Worm (Caenorhabditis elegans) whole organism, young adult: ENCODE measurements around the gene unc-79.

Source experiments
- B0035.1 ChIP-seq: sonication (generic microtip); optimal IDR thresholded peaks from 2 replicates; lab custom pipeline; 2016; ENCODE audit warnings: missing genetic modification characterization, mild to moderate bottlenecking, missing compliant biosample characterization, missing genotype, missing genetic modification reagents
- F22D6.2 ChIP-seq: sonication (generic microtip); optimal IDR thresholded peaks from 2 replicates; lab custom pipeline; 2016; ENCODE audit warnings: mild to moderate bottlenecking, missing genetic modification characterization, missing compliant biosample characterization
- F23B12.7 ChIP-seq: sonication (generic microtip); optimal IDR thresholded peaks from 2 replicates; lab custom pipeline; 2017; ENCODE audit warnings: missing genetic modification characterization, mild to moderate bottlenecking, missing compliant biosample characterization, antibody characterized with exemption, moderate library complexity; ENCODE audit not compliant: insufficient read depth
- F33H1.4 ChIP-seq: fragments of 200-800 bp; sonication (Bioruptor generic); IDR thresholded peaks from 2 replicates; pipeline ENCODE4 v1.3.6; 2022; ENCODE audit warnings: missing genetic modification reagents, missing genetic modification characterization, missing compliant biosample characterization
- F49E8.2 ChIP-seq: sonication (generic microtip); optimal IDR thresholded peaks from 3 replicates; lab custom pipeline; 2017; ENCODE audit warnings: missing genetic modification characterization, mild to moderate bottlenecking, missing compliant biosample characterization, antibody characterized with exemption, moderate library complexity; ENCODE audit not compliant: insufficient read depth
- K12H6.12 ChIP-seq: fragments of 200-800 bp; sonication (Bioruptor generic); optimal IDR thresholded peaks from 2 replicates; lab custom pipeline; 2018; ENCODE audit warnings: mild to moderate bottlenecking, missing genetic modification characterization, missing compliant biosample characterization
- Y53F4B.3 ChIP-seq: fragments of 200-800 bp; sonication (Bioruptor generic); IDR thresholded peaks from 2 replicates; pipeline ENCODE4 v1.3.6; 2022; ENCODE audit warnings: missing genetic modification reagents, missing genetic modification characterization, missing compliant biosample characterization
- ama-1 ChIP-seq, 3 experiments: fragments of 150-350 bp in 1 of 3; sonication (generic microtip) in 2 of 3; optimal IDR thresholded peaks; 2 replicates each; lab custom pipeline; 2014 to 2018; ENCODE audit warnings: missing biosample characterization in 2 of 3, missing genetic modification characterization in 2 of 3, missing genetic modification reagents in 2 of 3
- aptf-3 ChIP-seq: fragments of 200-800 bp; sonication (Bioruptor generic); IDR thresholded peaks from 2 replicates; pipeline ENCODE4 v1.3.6; 2022; ENCODE audit warnings: missing genetic modification characterization, missing compliant biosample characterization
- attf-5 ChIP-seq: fragments of 200-800 bp; sonication (Bioruptor generic); optimal IDR thresholded peaks from 2 replicates; lab custom pipeline; 2018; ENCODE audit warnings: mild to moderate bottlenecking, missing genetic modification characterization, missing compliant biosample characterization
- attf-6 ChIP-seq: fragments of 200-800 bp; sonication (Bioruptor generic); IDR thresholded peaks from 2 replicates; pipeline ENCODE4 v1.3.6; 2022; ENCODE audit warnings: missing genetic modification reagents, missing genetic modification characterization, missing compliant biosample characterization
- bed-2 ChIP-seq: fragments of 200-800 bp; sonication (Bioruptor generic); IDR thresholded peaks from 2 replicates; pipeline ENCODE4 v1.3.6; 2022; ENCODE audit warnings: missing genetic modification reagents, missing genetic modification characterization, missing compliant biosample characterization
- cebp-1 ChIP-seq, 2 experiments: fragments of 200-800 bp in 1 of 2; sonication (Bioruptor generic) in 1 of 2; sonication (generic microtip) in 1 of 2; IDR thresholded peaks in 1 of 2; optimal IDR thresholded peaks in 1 of 2; 2 replicates each; pipeline versions ENCODE4 v1.3.6 to Lab custom; 2017 to 2022; ENCODE audit warnings: missing compliant biosample characterization in 2 of 2, missing genetic modification characterization in 2 of 2, mild to moderate bottlenecking in 1 of 2, missing genetic modification reagents in 1 of 2, moderate library complexity in 1 of 2
- cebp-2 ChIP-seq: fragments of 200-800 bp; sonication (Bioruptor generic); IDR thresholded peaks from 2 replicates; pipeline ENCODE4 v1.3.6; 2022; ENCODE audit warnings: missing genetic modification characterization, missing compliant biosample characterization
- ceh-27 ChIP-seq: fragments of 200-800 bp; sonication (Bioruptor generic); optimal IDR thresholded peaks from 2 replicates; lab custom pipeline; 2018; ENCODE audit warnings: mild to moderate bottlenecking, missing genetic modification characterization, moderate library complexity, missing compliant biosample characterization
- dpl-1 ChIP-seq: fragments of 150-350 bp; optimal IDR thresholded peaks from 2 replicates; lab custom pipeline; 2014; ENCODE audit warnings: missing biosample characterization, missing genetic modification reagents, missing genetic modification characterization
- efl-1 ChIP-seq: fragments of 150-350 bp; optimal IDR thresholded peaks from 2 replicates; lab custom pipeline; 2014; ENCODE audit warnings: missing biosample characterization, missing genetic modification reagents, missing genetic modification characterization
- ekl-4 ChIP-seq: fragments of 200-800 bp; sonication (Bioruptor generic); IDR thresholded peaks from 2 replicates; pipeline ENCODE4 v1.3.6; 2022; ENCODE audit warnings: missing genetic modification reagents, missing genetic modification characterization, missing compliant biosample characterization
- him-1 ChIP-seq: sonication (generic microtip); optimal IDR thresholded peaks from 2 replicates; lab custom pipeline; 2016; ENCODE audit warnings: missing genotype, missing genetic modification reagents, missing genetic modification characterization, missing compliant biosample characterization
- hmg-1.2 ChIP-seq: fragments of 200-800 bp; sonication (Bioruptor generic); IDR thresholded peaks from 2 replicates; pipeline ENCODE4 v1.3.6; 2022; ENCODE audit warnings: missing genetic modification reagents, missing genetic modification characterization, missing compliant biosample characterization
- let-607 ChIP-seq, 2 experiments: fragments of 200-800 bp in 1 of 2; sonication (Bioruptor generic) in 1 of 2; sonication (generic microtip) in 1 of 2; optimal IDR thresholded peaks; 2 replicates each; lab custom pipeline; 2016 to 2018; ENCODE audit warnings: mild to moderate bottlenecking in 2 of 2, missing compliant biosample characterization in 2 of 2, missing genetic modification characterization in 2 of 2, moderate library complexity in 2 of 2, missing genotype in 1 of 2
- lin-26 ChIP-seq: fragments of 200-800 bp; sonication (Bioruptor generic); IDR thresholded peaks from 2 replicates; pipeline ENCODE4 v1.3.6; 2022; ENCODE audit warnings: missing genetic modification reagents, missing genetic modification characterization, missing compliant biosample characterization
- lin-35 ChIP-seq, 3 experiments: fragments of 150-350 bp in 2 of 3; sonication (generic microtip) in 1 of 3; optimal IDR thresholded peaks; 2 replicates each; lab custom pipeline; 2014 to 2018; ENCODE audit warnings: missing biosample characterization in 3 of 3, missing genetic modification characterization in 3 of 3, missing genetic modification reagents in 3 of 3
- lin-40 ChIP-seq: sonication (generic microtip); optimal IDR thresholded peaks from 2 replicates; lab custom pipeline; 2016; ENCODE audit warnings: missing genetic modification characterization, mild to moderate bottlenecking, missing compliant biosample characterization, missing genotype, missing genetic modification reagents
- lin-54 ChIP-seq: fragments of 200-800 bp; sonication (Bioruptor generic); optimal IDR thresholded peaks from 2 replicates; lab custom pipeline; 2018; ENCODE audit warnings: mild to moderate bottlenecking, missing genetic modification characterization, missing compliant biosample characterization
- madf-3 ChIP-seq: fragments of 200-800 bp; sonication (Bioruptor generic); IDR thresholded peaks from 2 replicates; pipeline ENCODE4 v1.3.6; 2022; ENCODE audit warnings: missing genetic modification reagents, missing genetic modification characterization, missing compliant biosample characterization
- madf-6 ChIP-seq: fragments of 200-800 bp; sonication (Bioruptor generic); IDR thresholded peaks from 2 replicates; pipeline ENCODE4 v1.3.6; 2022; ENCODE audit warnings: missing genetic modification reagents, missing genetic modification characterization, missing compliant biosample characterization
- madf-8 ChIP-seq: fragments of 200-800 bp; sonication (Bioruptor generic); conservative IDR thresholded peaks from 2 replicates; pipeline ENCODE4 v1.3.6; 2022; ENCODE audit warnings: missing genetic modification reagents, missing genetic modification characterization, missing compliant biosample characterization
- mes-4 ChIP-seq: sonication (generic microtip); optimal IDR thresholded peaks from 2 replicates; lab custom pipeline; 2016; ENCODE audit warnings: missing genotype, missing genetic modification characterization, missing compliant biosample characterization
- mxl-1 ChIP-seq: sonication (generic microtip); optimal IDR thresholded peaks from 2 replicates; lab custom pipeline; 2016; ENCODE audit warnings: missing genetic modification characterization, missing compliant biosample characterization
- nfyb-1 ChIP-seq: fragments of 200-800 bp; sonication (Bioruptor generic); IDR thresholded peaks from 2 replicates; pipeline ENCODE4 v1.3.6; 2022; ENCODE audit warnings: missing genetic modification reagents, missing genetic modification characterization, missing compliant biosample characterization
- nhr-80 ChIP-seq: sonication (generic microtip); optimal IDR thresholded peaks from 2 replicates; lab custom pipeline; 2016; ENCODE audit warnings: missing genetic modification characterization, missing compliant biosample characterization
- pbrm-1 ChIP-seq: fragments of 200-800 bp; sonication (Bioruptor generic); IDR thresholded peaks from 2 replicates; pipeline ENCODE4 v1.3.6; 2022; ENCODE audit warnings: missing genetic modification reagents, missing genetic modification characterization, missing compliant biosample characterization
- rcor-1 ChIP-seq: fragments of 200-800 bp; sonication (Bioruptor generic); IDR thresholded peaks from 2 replicates; pipeline ENCODE4 v1.3.6; 2022; ENCODE audit warnings: missing genetic modification reagents, missing genetic modification characterization, missing compliant biosample characterization
- repo-1 ChIP-seq: sonication (generic microtip); optimal IDR thresholded peaks from 2 replicates; lab custom pipeline; 2017; ENCODE audit warnings: mild to moderate bottlenecking, missing genetic modification characterization, missing compliant biosample characterization
- snpc-1.3 ChIP-seq: sonication (generic microtip); optimal IDR thresholded peaks from 2 replicates; lab custom pipeline; 2017; ENCODE audit warnings: missing genetic modification characterization, mild to moderate bottlenecking, missing compliant biosample characterization, antibody characterized with exemption, moderate library complexity, missing genotype, missing genetic modification reagents; ENCODE audit not compliant: insufficient read depth
- somi-1 ChIP-seq: fragments of 200-800 bp; sonication (Bioruptor generic); optimal IDR thresholded peaks from 2 replicates; lab custom pipeline; 2018; ENCODE audit warnings: mild to moderate bottlenecking, missing genetic modification characterization, missing compliant biosample characterization
- zfh-2 ChIP-seq: fragments of 200-800 bp; sonication (Bioruptor generic); conservative IDR thresholded peaks from 2 replicates; pipeline ENCODE4 v1.3.6; 2022; ENCODE audit warnings: missing genetic modification reagents, missing genetic modification characterization, missing compliant biosample characterization

The unc-79 gene

ce11 chrIII:4070239-4070638 is 3.8 kb downstream of the unc-79 start:
- TF ChIP-seq zfh-2 (GFP tag; lab: Robert Waterston, UW): 0 out of 2 replicates have a peak, but pooled peaks have one; percentile 25
- TF ChIP-seq mxl-1 (tag; lab: Kevin White, UChicago): no peak
- TF ChIP-seq, all 124 proteins: peak for 1

- no peak for TF ChIP-seq aptf-3
- no peak for TF ChIP-seq F49E8.2 (tag; lab: Kevin White, UChicago)
- TF ChIP-seq mes-4 (tag; lab: Kevin White, UChicago): no peak
- TF ChIP-seq lin-26 (GFP tag; lab: Robert Waterston, UW): no peak
- peak; percentile 31 for TF ChIP-seq him-1
These were observed 17.0 kb downstream of the unc-79 start for ce11 chrIII:4083429-4083828.

- no peak for TF ChIP-seq hmg-1.2
- TF ChIP-seq snpc-1.3: no peak
- no peak for TF ChIP-seq F22D6.2
These were observed 19.2 kb downstream of the unc-79 start for ce11 chrIII:4085657-4086056.

- no peak for TF ChIP-seq B0035.1 (tag; lab: Kevin White, UChicago)
- TF ChIP-seq madf-6 (GFP tag; lab: Robert Waterston, UW): 0 out of 2 replicates have a peak, but pooled peaks have one; percentile 5
- TF ChIP-seq, all 124 proteins: peak for 1
These were observed 20.1 kb downstream of the unc-79 start, which contains the start of gene kin-19 for ce11 chrIII:4086536-4086935. Gene kin-19 (minus strand): TSS chrIII:4086636.

- no peak for TF ChIP-seq Y53F4B.3 (GFP tag; lab: Robert Waterston, UW)
- peak; percentile 82 for TF ChIP-seq madf-3
These were observed 20.6 kb downstream of the unc-79 start for ce11 chrIII:4087064-4087463.

ce11 chrIII:4087565-4087964 is 21.1 kb downstream of the unc-79 start:
- peak; percentile 94 for TF ChIP-seq attf-5 (GFP tag; lab: Kevin White, UChicago)
- no peak for TF ChIP-seq F23B12.7 (tag; lab: Kevin White, UChicago)
- TF ChIP-seq nhr-80: peak; percentile 29
- TF ChIP-seq ama-1 (optimal IDR thresholded peaks at IDR 0.05; lab: Kevin White, UChicago): peak; percentile 63
- no peak for TF ChIP-seq ama-1 (GFP tag; optimal IDR thresholded peaks at IDR 0.05; lab: Kevin White, UChicago)
- no peak for TF ChIP-seq attf-6 (GFP tag; lab: Robert Waterston, UW)
- TF ChIP-seq efl-1 (GFP tag; lab: Kevin White, UChicago): peak; percentile 59
- peak; percentile 86 for TF ChIP-seq cebp-1 (GFP tag; IDR thresholded peaks at IDR 0.05; lab: Robert Waterston, UW)
- peak; percentile 92 for TF ChIP-seq cebp-1 (tag; optimal IDR thresholded peaks at IDR 0.05; lab: Kevin White, UChicago)
- peak; percentile 98 for TF ChIP-seq madf-3
- TF ChIP-seq rcor-1 (GFP tag; lab: Robert Waterston, UW): 0 out of 2 replicates have a peak, but pooled peaks have one; percentile 39
- TF ChIP-seq bed-2: no peak
- TF ChIP-seq nfyb-1: 0 out of 2 replicates have a peak, but pooled peaks have one; percentile 56
- TF ChIP-seq repo-1 (tag; lab: Kevin White, UChicago): no peak
- TF ChIP-seq lin-40 (tag; lab: Kevin White, UChicago): peak; percentile 23
- TF ChIP-seq lin-35 (GFP tag; optimal IDR thresholded peaks at IDR 0.05; lab: Kevin White, UChicago): peak in 1 of 3 experiments; percentile 62
- TF ChIP-seq madf-8 (GFP tag; lab: Robert Waterston, UW): no peak
- no peak for TF ChIP-seq F33H1.4 (GFP tag; lab: Robert Waterston, UW)
- TF ChIP-seq somi-1 (GFP tag; lab: Kevin White, UChicago): peak; percentile 61
- TF ChIP-seq lin-54 (GFP tag; lab: Kevin White, UChicago): peak; percentile 87
- no peak for TF ChIP-seq pbrm-1 (GFP tag; lab: Robert Waterston, UW)
- peak; percentile 33 for TF ChIP-seq ceh-27 (GFP tag; lab: Kevin White, UChicago)
- TF ChIP-seq let-607 (tag; optimal IDR thresholded peaks at IDR 0.05; lab: Kevin White, UChicago): no peak
- peak; percentile 60; the same call in 1 of the 2 replicates for TF ChIP-seq ekl-4
- peak; percentile 73 for TF ChIP-seq K12H6.12 (tag; lab: Kevin White, UChicago)
- no peak for TF ChIP-seq Y53F4B.3 (GFP tag; lab: Robert Waterston, UW)
- no peak for TF ChIP-seq cebp-2 (GFP tag; lab: Robert Waterston, UW)
- TF ChIP-seq dpl-1 (GFP tag; lab: Kevin White, UChicago): peak; percentile 75
